Fruit fly (Drosophila melanogaster): ENCODE data around the gene nyo.
A peak's percentile ranks its signal among the peaks of the same experiment; 100 is the strongest.

nyo gene

dm6 chr3R:31608438-31609188, 65.8 kb downstream of the nyo start (continued):
- TF ChIP-seq Neu2 (GFP tag; optimal IDR thresholded peaks at IDR 0.05; ENCODE audit: borderline replicate concordance) = no peak
- no peak for TF ChIP-seq wek (GFP tag; optimal IDR thresholded peaks at IDR 0.05)
- TF ChIP-seq CG7786 (GFP tag; optimal IDR thresholded peaks at IDR 0.05) = no peak
- TF ChIP-seq CG4424 (GFP tag; optimal IDR thresholded peaks at IDR 0.05) = no peak
- no peak for TF ChIP-seq ap (GFP tag; IDR thresholded peaks at IDR 0.05)
- TF ChIP-seq onecut (GFP tag; IDR thresholded peaks at IDR 0.05) = no peak
- TF ChIP-seq lola (GFP tag; optimal IDR thresholded peaks at IDR 0.05) = peak in 1 of 3 experiments; percentile 66
- no peak for TF ChIP-seq CG1529 (GFP tag; optimal IDR thresholded peaks at IDR 0.05)
- no peak for TF ChIP-seq Sin3A (optimal IDR thresholded peaks at IDR 0.05)
- TF ChIP-seq Med (GFP tag) = peak; percentile 89
- TF ChIP-seq mld (GFP tag; IDR thresholded peaks at IDR 0.05; ENCODE audit: partially characterized antibody) = no peak
- TF ChIP-seq CG13894 (tag; optimal IDR thresholded peaks at IDR 0.05) = peak; percentile 61
- no peak for TF ChIP-seq ham (GFP tag; IDR thresholded peaks at IDR 0.05)
- TF ChIP-seq Pdp1 (GFP tag; optimal IDR thresholded peaks at IDR 0.05) = peak in 1 of 2 experiments; percentile 93
- no peak for TF ChIP-seq CG2875 (GFP tag; optimal IDR thresholded peaks at IDR 0.05)
- TF ChIP-seq Six4 (GFP tag; optimal IDR thresholded peaks at IDR 0.05) = no peak
- no peak for TF ChIP-seq CG11247 (GFP tag; IDR thresholded peaks at IDR 0.05)
- no peak for TF ChIP-seq Rx (GFP tag; IDR thresholded peaks at IDR 0.05)
- TF ChIP-seq CG16863 (GFP tag; optimal IDR thresholded peaks at IDR 0.05) = no peak
- TF ChIP-seq HHEX (GFP tag; optimal IDR thresholded peaks at IDR 0.05) = no peak
- no peak for TF ChIP-seq tio (GFP tag; optimal IDR thresholded peaks at IDR 0.05)
- no peak for TF ChIP-seq wdn (GFP tag; IDR thresholded peaks at IDR 0.05)
- no peak for TF ChIP-seq CG8281 (tag; optimal IDR thresholded peaks at IDR 0.05)
- no peak for TF ChIP-seq CG11696 (GFP tag; IDR thresholded peaks at IDR 0.05)
- TF ChIP-seq CG9215 (GFP tag; IDR thresholded peaks at IDR 0.05) = no peak
- TF ChIP-seq odd (GFP tag; optimal IDR thresholded peaks at IDR 0.05) = no peak
- no peak for TF ChIP-seq dpn (GFP tag; optimal IDR thresholded peaks at IDR 0.05)
- no peak for TF ChIP-seq sens-2 (GFP tag; IDR thresholded peaks at IDR 0.05)
- no peak for TF ChIP-seq CG7556 (GFP tag; optimal IDR thresholded peaks at IDR 0.05)
- TF ChIP-seq Camta (GFP tag; optimal IDR thresholded peaks at IDR 0.05) = no peak
- TF ChIP-seq CG31224 (GFP tag; IDR thresholded peaks at IDR 0.05) = no peak
- no peak for TF ChIP-seq Ravus (GFP tag; IDR thresholded peaks at IDR 0.05)
- no peak for TF ChIP-seq Hmx (GFP tag; optimal IDR thresholded peaks at IDR 0.05)
- TF ChIP-seq BEAF-32 (GFP tag; optimal IDR thresholded peaks at IDR 0.05) = no peak
- no peak for TF ChIP-seq fd102C (GFP tag; optimal IDR thresholded peaks at IDR 0.05)
- no peak for TF ChIP-seq D19B (GFP tag; optimal IDR thresholded peaks at IDR 0.05)
- no peak for TF ChIP-seq CkIIα-i1 (GFP tag; IDR thresholded peaks at IDR 0.05)
- no peak for TF ChIP-seq lmd (GFP tag; IDR thresholded peaks at IDR 0.05)
- TF ChIP-seq D (optimal IDR thresholded peaks at IDR 0.05) = peak; percentile 76
- TF ChIP-seq D (GFP tag; optimal IDR thresholded peaks at IDR 0.05) = peak; percentile 28
- TF ChIP-seq row (GFP tag; IDR thresholded peaks at IDR 0.05) = no peak
- no peak for TF ChIP-seq slbo (GFP tag; IDR thresholded peaks at IDR 0.05)
- no peak for TF ChIP-seq hb (GFP tag; IDR thresholded peaks at IDR 0.05; ENCODE audit: partially characterized antibody)
- no peak for TF ChIP-seq CG31441 (GFP tag; IDR thresholded peaks at IDR 0.05)
- no peak for TF ChIP-seq run (tag; optimal IDR thresholded peaks at IDR 0.05)
- TF ChIP-seq Optix (GFP tag; IDR thresholded peaks at IDR 0.05) = no peak
- TF ChIP-seq Scr (GFP tag; IDR thresholded peaks at IDR 0.05; ENCODE audit: partially characterized antibody) = no peak
- TF ChIP-seq NK7.1 (GFP tag; optimal IDR thresholded peaks at IDR 0.05) = no peak
- no peak for TF ChIP-seq Chrac-16 (GFP tag; optimal IDR thresholded peaks at IDR 0.05)
- no peak for TF ChIP-seq CG6854 (GFP tag; optimal IDR thresholded peaks at IDR 0.05)
- peak; percentile 80 for TF ChIP-seq nerfin-1 (tag; optimal IDR thresholded peaks at IDR 0.05)

All from whole organism, embryonic.